Worm (Caenorhabditis elegans) whole organism, L1 larva: Measurements from ENCODE around the gene cids-1.

Experiments used
- C16A3.4 ChIP-seq: fragments of 150-350 bp; optimal IDR thresholded peaks from 2 replicates; lab custom pipeline; 2014; ENCODE audit warnings: missing biosample characterization, missing genetic modification characterization
- C34B4.2 ChIP-seq: sonication (generic microtip); optimal IDR thresholded peaks from 2 replicates; lab custom pipeline; 2017; ENCODE audit warnings: mild to moderate bottlenecking, missing genetic modification characterization, missing compliant biosample characterization
- Y116A8C.19 ChIP-seq: sonication (generic microtip); optimal IDR thresholded peaks from 2 replicates; lab custom pipeline; 2016; ENCODE audit warnings: missing compliant biosample characterization, missing genetic modification characterization, borderline replicate concordance
- ceh-8 ChIP-seq: fragments of 200-800 bp; sonication (Bioruptor generic); optimal IDR thresholded peaks from 2 replicates; lab custom pipeline; 2018; ENCODE audit warnings: mild to moderate bottlenecking, missing genetic modification characterization, moderate library complexity, missing compliant biosample characterization
- ces-1 ChIP-seq: fragments of 150-350 bp; optimal IDR thresholded peaks from 2 replicates; lab custom pipeline; 2014; ENCODE audit warnings: missing biosample characterization, missing genetic modification reagents, missing genetic modification characterization
- dpl-1 ChIP-seq, 3 experiments: fragments of 150-350 bp in 2 of 3; sonication (generic microtip) in 1 of 3; optimal IDR thresholded peaks; 2 replicates each; lab custom pipeline; 2014 to 2017; ENCODE audit warnings: missing biosample characterization in 3 of 3, missing genetic modification characterization in 3 of 3, missing genetic modification reagents in 3 of 3
- dsc-1 ChIP-seq: sonication (generic microtip); optimal IDR thresholded peaks from 2 replicates; lab custom pipeline; 2016; ENCODE audit warnings: mild to moderate bottlenecking, missing genetic modification characterization, missing compliant biosample characterization
- efl-1 ChIP-seq, 4 experiments: fragments of 150-350 bp; optimal IDR thresholded peaks in 3 of 4; peaks in 1 of 4; 1 replicate in 1 of 4; 2 replicates in 3 of 4; lab custom pipeline; 2014; ENCODE audit warnings: missing biosample characterization in 2 of 4, missing genetic modification characterization in 2 of 4, missing genetic modification reagents in 2 of 4
- egl-27 ChIP-seq, 2 experiments: fragments of 150-350 bp in 1 of 2; sonication (generic microtip); optimal IDR thresholded peaks; 3 replicates each; lab custom pipeline; 2017 to 2018; ENCODE audit warnings: missing biosample characterization in 2 of 2, missing genetic modification characterization in 2 of 2, missing genetic modification reagents in 2 of 2
- elt-2 ChIP-seq: sonication (generic microtip); optimal IDR thresholded peaks from 2 replicates; lab custom pipeline; 2016; ENCODE audit warnings: missing genetic modification characterization, mild to moderate bottlenecking, inconsistent platforms, missing compliant biosample characterization, missing genetic modification reagents
- ets-5 ChIP-seq: fragments of 200-800 bp; sonication (Bioruptor generic); IDR thresholded peaks from 2 replicates; pipeline ENCODE4 v1.3.6; 2022; ENCODE audit warnings: missing genetic modification characterization, missing compliant biosample characterization
- fkh-10 ChIP-seq: sonication (generic microtip); optimal IDR thresholded peaks from 2 replicates; lab custom pipeline; 2017; ENCODE audit warnings: missing biosample characterization, missing genetic modification reagents, missing genetic modification characterization
- grh-1 ChIP-seq: fragments of 200-800 bp; sonication (Bioruptor generic); IDR thresholded peaks from 2 replicates; pipeline ENCODE4 v1.3.6; 2022; ENCODE audit warnings: missing genetic modification reagents, missing genetic modification characterization, missing compliant biosample characterization
- hpl-2 ChIP-seq: fragments of 150-350 bp; optimal IDR thresholded peaks from 2 replicates; lab custom pipeline; 2014; ENCODE audit warnings: missing biosample characterization, missing genetic modification reagents, missing genetic modification characterization
- jun-1 ChIP-seq: fragments of 150-350 bp; optimal IDR thresholded peaks from 2 replicates; lab custom pipeline; 2014; ENCODE audit warnings: missing biosample characterization, missing genetic modification reagents, missing genetic modification characterization
- lin-13 ChIP-seq: fragments of 150-350 bp; optimal IDR thresholded peaks from 2 replicates; lab custom pipeline; 2014; ENCODE audit warnings: missing biosample characterization, missing genetic modification reagents, missing genetic modification characterization
- lin-15B ChIP-seq: fragments of 150-350 bp; sonication (generic microtip); optimal IDR thresholded peaks from 3 replicates; lab custom pipeline; 2014; ENCODE audit warnings: missing biosample characterization, missing genetic modification characterization
- lin-39 ChIP-seq: fragments of 150-350 bp; optimal IDR thresholded peaks from 2 replicates; lab custom pipeline; 2014; ENCODE audit warnings: missing biosample characterization, missing genetic modification reagents, missing genetic modification characterization
- lsy-2 ChIP-seq, 2 experiments: fragments of 150-350 bp; optimal IDR thresholded peaks; 2 replicates each; lab custom pipeline; 2014; ENCODE audit warnings: missing biosample characterization in 2 of 2, missing genetic modification characterization in 2 of 2
- mab-9 ChIP-seq: fragments of 200-800 bp; sonication (Bioruptor generic); IDR thresholded peaks from 2 replicates; pipeline ENCODE4 v1.3.6; 2022; ENCODE audit warnings: missing genetic modification reagents, missing genetic modification characterization, missing compliant biosample characterization
- mef-2 ChIP-seq: fragments of 150-350 bp; optimal IDR thresholded peaks from 2 replicates; lab custom pipeline; 2014; ENCODE audit warnings: missing biosample characterization, missing genetic modification characterization
- mep-1 ChIP-seq: fragments of 150-350 bp; optimal IDR thresholded peaks from 2 replicates; lab custom pipeline; 2014; ENCODE audit warnings: missing biosample characterization, missing genetic modification characterization
- nhr-19 ChIP-seq: fragments of 200-800 bp; sonication (Bioruptor generic); conservative IDR thresholded peaks from 2 replicates; pipeline ENCODE4 v1.3.6; 2022; ENCODE audit warnings: missing genetic modification characterization, missing compliant biosample characterization
- nhr-237 ChIP-seq: fragments of 150-350 bp; optimal IDR thresholded peaks from 2 replicates; lab custom pipeline; 2014; ENCODE audit warnings: missing biosample characterization, missing genetic modification characterization
- nhr-47 ChIP-seq: sonication (generic microtip); optimal IDR thresholded peaks from 2 replicates; lab custom pipeline; 2016; ENCODE audit warnings: mild to moderate bottlenecking, missing genetic modification characterization, moderate library complexity, missing compliant biosample characterization
- nhr-71 ChIP-seq: sonication (generic microtip); optimal IDR thresholded peaks from 2 replicates; lab custom pipeline; 2016; ENCODE audit warnings: mild to moderate bottlenecking, missing genetic modification characterization, moderate library complexity, missing compliant biosample characterization
- nhr-77 ChIP-seq: fragments of 150-350 bp; optimal IDR thresholded peaks from 2 replicates; lab custom pipeline; 2014; ENCODE audit warnings: missing biosample characterization, missing genetic modification characterization
- nhr-85 ChIP-seq: sonication (generic microtip); peaks from one replicate; lab custom pipeline; 2016; ENCODE audit warnings: missing genetic modification characterization, inconsistent platforms, missing compliant biosample characterization
- nhr-90 ChIP-seq: sonication (generic microtip); optimal IDR thresholded peaks from 2 replicates; lab custom pipeline; 2016; ENCODE audit warnings: mild to moderate bottlenecking, missing genetic modification characterization, missing compliant biosample characterization; ENCODE audit not compliant: poor library complexity
- pag-3 ChIP-seq: sonication (generic microtip); optimal IDR thresholded peaks from 2 replicates; lab custom pipeline; 2017; ENCODE audit warnings: missing genetic modification characterization, mild to moderate bottlenecking, missing compliant biosample characterization, antibody characterized with exemption, borderline replicate concordance; ENCODE audit not compliant: insufficient read depth
- pax-3 ChIP-seq: fragments of 200-800 bp; sonication (Bioruptor generic); optimal IDR thresholded peaks from 2 replicates; lab custom pipeline; 2018; ENCODE audit warnings: mild to moderate bottlenecking, missing genetic modification characterization, moderate library complexity, missing compliant biosample characterization
- rnt-1 ChIP-seq: sonication (generic microtip); optimal IDR thresholded peaks from 2 replicates; lab custom pipeline; 2016; ENCODE audit warnings: mild to moderate bottlenecking, missing genetic modification characterization, moderate library complexity, missing compliant biosample characterization
- skn-1 ChIP-seq: fragments of 150-350 bp; optimal IDR thresholded peaks from 2 replicates; lab custom pipeline; 2014; ENCODE audit warnings: missing biosample characterization, missing genetic modification characterization
- snu-23 ChIP-seq: sonication (generic microtip); optimal IDR thresholded peaks from 2 replicates; lab custom pipeline; 2016; ENCODE audit warnings: missing genetic modification characterization, missing compliant biosample characterization
- sox-4 ChIP-seq: sonication (generic microtip); optimal IDR thresholded peaks from 2 replicates; lab custom pipeline; 2016; ENCODE audit warnings: missing genetic modification characterization, missing compliant biosample characterization
- sptf-1 ChIP-seq: fragments of 150-350 bp; optimal IDR thresholded peaks from 2 replicates; lab custom pipeline; 2014; ENCODE audit warnings: missing biosample characterization, missing genetic modification characterization
- tbx-2 ChIP-seq: sonication (generic microtip); optimal IDR thresholded peaks from 2 replicates; lab custom pipeline; 2016; ENCODE audit warnings: missing genetic modification characterization, missing compliant biosample characterization
- unc-130 ChIP-seq: fragments of 150-350 bp; optimal IDR thresholded peaks from 2 replicates; lab custom pipeline; 2017; ENCODE audit warnings: missing biosample characterization, missing genetic modification characterization, inconsistent platforms
- unc-30 ChIP-seq: sonication (generic microtip); optimal IDR thresholded peaks from 2 replicates; lab custom pipeline; 2017; ENCODE audit warnings: missing biosample characterization, missing genetic modification characterization
- unc-86 ChIP-seq: sonication (generic microtip); optimal IDR thresholded peaks from 2 replicates; lab custom pipeline; 2016; ENCODE audit warnings: missing genetic modification characterization, missing compliant biosample characterization
- unc-98 ChIP-seq: fragments of 200-800 bp; sonication (Bioruptor generic); IDR thresholded peaks from 2 replicates; pipeline ENCODE4 v1.3.6; 2022; ENCODE audit warnings: missing genetic modification characterization, missing compliant biosample characterization
- vab-15 ChIP-seq: sonication (generic microtip); optimal IDR thresholded peaks from 2 replicates; lab custom pipeline; 2017; ENCODE audit warnings: missing genotype, mild to moderate bottlenecking, missing genetic modification characterization, missing compliant biosample characterization
- xbp-1 ChIP-seq: sonication (generic microtip); optimal IDR thresholded peaks from 2 replicates; lab custom pipeline; 2016; ENCODE audit warnings: missing genetic modification characterization, missing compliant biosample characterization
- zip-4 ChIP-seq: fragments of 200-800 bp; sonication (Bioruptor generic); optimal IDR thresholded peaks from 2 replicates; lab custom pipeline; 2018; ENCODE audit warnings: mild to moderate bottlenecking, missing genetic modification characterization, moderate library complexity, missing compliant biosample characterization
- ztf-11 ChIP-seq, 2 experiments: sonication (generic microtip); optimal IDR thresholded peaks; 2 replicates each; lab custom pipeline; 2016 to 2017; ENCODE audit warnings: missing genetic modification characterization in 2 of 2, missing biosample characterization in 1 of 2, missing compliant biosample characterization in 1 of 2

Gene cids-1

ce11 chrIII:8220081-8220480, 24.2 kb upstream of the cids-1 start:
- TF ChIP-seq ztf-11 (tag; optimal IDR thresholded peaks at IDR 0.05; lab: Kevin White, UChicago) (peak in 1 of 2 experiments; percentile 57), sox-4 (tag; lab: Kevin White, UChicago) (no peak), hpl-2 (GFP tag; lab: Kevin White, UChicago) (no peak), lin-39 (tag; lab: Kevin White, UChicago) (no peak), unc-86 (tag; lab: Kevin White, UChicago) (peak; percentile 79), tbx-2 (tag; lab: Kevin White, UChicago) (peak; percentile 6)

ce11 chrIII:8224769-8225168, 19.5 kb upstream of the cids-1 start, which contains the start of gene mob-4:
Gene mob-4, plus strand, starts transcription at chrIII:8225097.
- TF ChIP-seq unc-98 (GFP tag; lab: Robert Waterston, UW) (no peak), unc-130 (no peak), lsy-2 (tag; optimal IDR thresholded peaks at IDR 0.05; lab: Kevin White, UChicago) (peak in 1 of 2 experiments; percentile 26), snu-23 (peak; percentile 6), dpl-1 (GFP tag; optimal IDR thresholded peaks at IDR 0.05; lab: Kevin White, UChicago) (peak in 1 of 3 experiments; percentile 33), mef-2 (tag; lab: Kevin White, UChicago) (no peak), efl-1 (optimal IDR thresholded peaks at IDR 0.05; lab: Kevin White, UChicago) (peak in 1 of 2 experiments; percentile 17), efl-1 (GFP tag; optimal IDR thresholded peaks at IDR 0.05 in 1 of 2; lab: Kevin White, UChicago) (peak; percentile 25 to 62)

ce11 chrIII:8226178-8226577, 18.1 kb upstream of the cids-1 start, which contains the start of gene rfs-1:
Gene rfs-1, plus strand, starts transcription at chrIII:8226478.
- TF ChIP-seq pag-3, result no peak
- no peak for TF ChIP-seq nhr-77 (tag; lab: Kevin White, UChicago)
- TF ChIP-seq xbp-1 (tag; lab: Kevin White, UChicago), result no peak
- TF ChIP-seq lin-39 (tag; lab: Kevin White, UChicago), result no peak
- TF ChIP-seq C16A3.4 (tag; lab: Kevin White, UChicago), result no peak
- TF ChIP-seq ces-1 (GFP tag; lab: Kevin White, UChicago), result no peak
- no peak for TF ChIP-seq elt-2 (tag; lab: Kevin White, UChicago)
- TF ChIP-seq grh-1 (GFP tag; lab: Robert Waterston, UW), result no peak

- peak; percentile 71 for TF ChIP-seq nhr-77 (tag; lab: Kevin White, UChicago)
- TF ChIP-seq skn-1 (tag; lab: Kevin White, UChicago), result peak; percentile 65
- TF ChIP-seq egl-27 (tag; optimal IDR thresholded peaks at IDR 0.05; lab: Kevin White, UChicago), result no peak
- TF ChIP-seq nhr-47 (tag; lab: Kevin White, UChicago), result peak; percentile 85
- peak; percentile 21 for TF ChIP-seq fkh-10 (GFP tag; lab: Kevin White, UChicago)
- no peak for TF ChIP-seq sptf-1 (tag; lab: Kevin White, UChicago)
- peak; percentile 9 for TF ChIP-seq zip-4 (GFP tag; lab: Kevin White, UChicago)
- TF ChIP-seq unc-30, result no peak
- TF ChIP-seq lin-13 (GFP tag; lab: Kevin White, UChicago), result peak; percentile 65
- TF ChIP-seq dsc-1 (tag; lab: Kevin White, UChicago), result peak; percentile 80
- no peak for TF ChIP-seq nhr-237 (tag; lab: Kevin White, UChicago)
- peak; percentile 64 for TF ChIP-seq pax-3
- no peak for TF ChIP-seq ces-1 (GFP tag; lab: Kevin White, UChicago)
- no peak for TF ChIP-seq lin-15B (tag; lab: Kevin White, UChicago)
- no peak for TF ChIP-seq vab-15 (tag; lab: Kevin White, UChicago)
- peak; percentile 29 for TF ChIP-seq ceh-8 (GFP tag; lab: Kevin White, UChicago)
- peak; percentile 21 for TF ChIP-seq elt-2 (tag; lab: Kevin White, UChicago)
- no peak for TF ChIP-seq ets-5 (GFP tag; lab: Robert Waterston, UW)
- peak; percentile 71 for TF ChIP-seq nhr-19 (GFP tag; lab: Robert Waterston, UW)
- TF ChIP-seq jun-1 (tag; lab: Kevin White, UChicago), result peak; percentile 47
- no peak for TF ChIP-seq C34B4.2 (tag; lab: Kevin White, UChicago)
- TF ChIP-seq ztf-11 (tag; optimal IDR thresholded peaks at IDR 0.05; lab: Kevin White, UChicago), result peak in 1 of 2 experiments; percentile 73
- TF ChIP-seq nhr-71 (tag; lab: Kevin White, UChicago), result peak; percentile 94
- TF ChIP-seq nhr-90 (tag; lab: Kevin White, UChicago), result peak; percentile 32
- TF ChIP-seq Y116A8C.19, result no peak
- no peak for TF ChIP-seq mab-9
- TF ChIP-seq unc-98 (GFP tag; lab: Robert Waterston, UW), result no peak
- no peak for TF ChIP-seq hpl-2 (GFP tag; lab: Kevin White, UChicago)
- TF ChIP-seq rnt-1 (tag; lab: Kevin White, UChicago), result peak; percentile 82
- TF ChIP-seq mep-1 (tag; lab: Kevin White, UChicago), result peak; percentile 51
- peak; percentile 56 for TF ChIP-seq unc-130
- TF ChIP-seq nhr-85 (tag; lab: Kevin White, UChicago), result no peak
- TF ChIP-seq xbp-1 (tag; lab: Kevin White, UChicago), result peak; percentile 73
Observed at ce11 chrIII:8227511-8227910, 16.7 kb upstream of the cids-1 start, which contains the start of gene fbxl-1. Gene fbxl-1, plus strand, starts transcription at chrIII:8227830.
